Worm (Caenorhabditis elegans) whole organism, L3 larva: Measurements from ENCODE around the gene fbxb-108.

Experiments used
- ceh-9 ChIP-seq: sonication (generic microtip); optimal IDR thresholded peaks from 2 replicates; lab custom pipeline; 2018; ENCODE audit warnings: missing biosample characterization, missing genetic modification characterization
- elt-3 ChIP-seq, 3 experiments: fragments of 150-350 bp in 1 of 3; sonication (generic microtip) in 2 of 3; optimal IDR thresholded peaks; 2 replicates in 2 of 3; 4 replicates in 1 of 3; lab custom pipeline; 2014 to 2017; ENCODE audit warnings: missing biosample characterization in 3 of 3, missing genetic modification characterization in 3 of 3
- eor-1 ChIP-seq, 2 experiments: fragments of 150-350 bp; optimal IDR thresholded peaks; 2 replicates each; lab custom pipeline; 2014 to 2018; ENCODE audit warnings: missing biosample characterization in 2 of 2, missing genetic modification characterization in 2 of 2
- fkh-2 ChIP-seq: fragments of 150-350 bp; optimal IDR thresholded peaks from 2 replicates; lab custom pipeline; 2014; ENCODE audit warnings: missing biosample characterization, missing genetic modification reagents, missing genetic modification characterization
- lsy-12 ChIP-seq: sonication (generic microtip); optimal IDR thresholded peaks from 2 replicates; lab custom pipeline; 2016; ENCODE audit warnings: mild to moderate bottlenecking, missing genetic modification characterization, missing compliant biosample characterization
- nhr-11 ChIP-seq: fragments of 150-350 bp; optimal IDR thresholded peaks from 2 replicates; lab custom pipeline; 2014; ENCODE audit warnings: missing biosample characterization, missing genetic modification characterization
- nhr-28 ChIP-seq: fragments of 150-350 bp; optimal IDR thresholded peaks from 2 replicates; lab custom pipeline; 2014; ENCODE audit warnings: missing biosample characterization, missing genetic modification characterization
- nhr-77 ChIP-seq: fragments of 150-350 bp; optimal IDR thresholded peaks from 2 replicates; lab custom pipeline; 2014; ENCODE audit warnings: missing biosample characterization, missing genetic modification characterization
- unc-62 ChIP-seq: fragments of 150-350 bp; sonication (generic microtip); optimal IDR thresholded peaks from 4 replicates; lab custom pipeline; 2014; ENCODE audit warnings: missing biosample characterization, missing genetic modification reagents, missing genetic modification characterization

- TF ChIP-seq elt-3 (tag; optimal IDR thresholded peaks at IDR 0.05; lab: Kevin White, UChicago) (no peak), nhr-28 (tag; lab: Kevin White, UChicago) (no peak), unc-62 (GFP tag; lab: Kevin White, UChicago) (no peak), nhr-11 (tag; lab: Kevin White, UChicago) (no peak), eor-1 (tag; optimal IDR thresholded peaks at IDR 0.05; lab: Kevin White, UChicago) (no peak), nhr-77 (tag; lab: Kevin White, UChicago) (no peak), ceh-9 (tag; lab: Kevin White, UChicago) (no peak), lsy-12 (tag; lab: Kevin White, UChicago) (no peak), fkh-2 (tag; lab: Kevin White, UChicago) (no peak)
Observed at ce11 chrII:2735644-2736043, 29.1 kb upstream of the fbxb-108 start.
